Worm (Caenorhabditis elegans) whole organism, mixed stage, embryonic: ENCODE results near the gene hsp-6.
A peak's percentile ranks its signal among the peaks of the same experiment; 100 is the strongest.

Experiments
- M03D4.4 ChIP-seq: sonication (generic microtip); optimal IDR thresholded peaks from 2 replicates; lab custom pipeline; 2017; ENCODE audit warnings: mild to moderate bottlenecking, missing genetic modification characterization, missing compliant biosample characterization
- bed-3 ChIP-seq: fragments of 200-800 bp; sonication (Bioruptor generic); optimal IDR thresholded peaks from 3 replicates; lab custom pipeline; 2018; ENCODE audit warnings: mild to moderate bottlenecking, missing genetic modification characterization, moderate library complexity, missing compliant biosample characterization
- blmp-1 ChIP-seq: fragments of 150-350 bp; optimal IDR thresholded peaks from 2 replicates; lab custom pipeline; 2014; ENCODE audit warnings: missing biosample characterization, missing genetic modification characterization
- ceh-43 ChIP-seq: fragments of 200-800 bp; sonication (Bioruptor generic); optimal IDR thresholded peaks from 2 replicates; lab custom pipeline; 2018; ENCODE audit warnings: mild to moderate bottlenecking, missing genetic modification characterization, moderate library complexity, missing compliant biosample characterization
- ceh-83 ChIP-seq: fragments of 200-800 bp; sonication (Bioruptor generic); optimal IDR thresholded peaks from 2 replicates; lab custom pipeline; 2018; ENCODE audit warnings: mild to moderate bottlenecking, missing genetic modification characterization, missing compliant biosample characterization
- ces-1 ChIP-seq: fragments of 150-350 bp; optimal IDR thresholded peaks from 2 replicates; lab custom pipeline; 2014; ENCODE audit warnings: missing biosample characterization, missing genetic modification reagents, missing genetic modification characterization
- cnd-1 ChIP-seq: fragments of 200-800 bp; sonication (Bioruptor generic); optimal IDR thresholded peaks from 2 replicates; lab custom pipeline; 2018; ENCODE audit warnings: mild to moderate bottlenecking, missing genetic modification characterization, missing compliant biosample characterization
- drap-1 ChIP-seq: fragments of 200-800 bp; sonication (Bioruptor generic); optimal IDR thresholded peaks from 3 replicates; lab custom pipeline; 2018; ENCODE audit warnings: mild to moderate bottlenecking, missing genetic modification characterization, missing compliant biosample characterization
- elt-1 ChIP-seq: sonication (generic microtip); optimal IDR thresholded peaks from 2 replicates; lab custom pipeline; 2017; ENCODE audit warnings: missing genetic modification characterization, mild to moderate bottlenecking, missing compliant biosample characterization, antibody characterized with exemption, moderate library complexity, borderline replicate concordance; ENCODE audit not compliant: insufficient read depth
- elt-3 ChIP-seq: fragments of 150-350 bp; optimal IDR thresholded peaks from 2 replicates; lab custom pipeline; 2014; ENCODE audit warnings: missing biosample characterization, missing genetic modification characterization
- flh-1 ChIP-seq: fragments of 200-800 bp; sonication (Bioruptor generic); optimal IDR thresholded peaks from 2 replicates; lab custom pipeline; 2018; ENCODE audit warnings: mild to moderate bottlenecking, missing genetic modification characterization, moderate library complexity, missing compliant biosample characterization
- ham-2 ChIP-seq: fragments of 200-800 bp; sonication (Bioruptor generic); optimal IDR thresholded peaks from 2 replicates; lab custom pipeline; 2018; ENCODE audit warnings: mild to moderate bottlenecking, missing genetic modification characterization, missing compliant biosample characterization
- hlh-1 ChIP-seq: fragments of 150-350 bp; optimal IDR thresholded peaks from 2 replicates; lab custom pipeline; 2014; ENCODE audit warnings: missing biosample characterization, missing genetic modification reagents, missing genetic modification characterization
- lin-13 ChIP-seq: fragments of 150-350 bp; optimal IDR thresholded peaks from 2 replicates; lab custom pipeline; 2014; ENCODE audit warnings: missing biosample characterization, missing genetic modification characterization
- lin-32 ChIP-seq: fragments of 200-800 bp; sonication (Bioruptor generic); optimal IDR thresholded peaks from 2 replicates; lab custom pipeline; 2018; ENCODE audit warnings: mild to moderate bottlenecking, missing genetic modification characterization, missing compliant biosample characterization
- lsy-2 ChIP-seq: fragments of 150-350 bp; optimal IDR thresholded peaks from 2 replicates; lab custom pipeline; 2014; ENCODE audit warnings: missing biosample characterization, missing genetic modification characterization
- mab-5 ChIP-seq: fragments of 150-350 bp; optimal IDR thresholded peaks from 2 replicates; lab custom pipeline; 2014; ENCODE audit warnings: missing biosample characterization, missing genetic modification characterization
- mep-1 ChIP-seq: fragments of 150-350 bp; optimal IDR thresholded peaks from 2 replicates; lab custom pipeline; 2017; ENCODE audit warnings: missing biosample characterization, missing genetic modification reagents, missing genetic modification characterization, inconsistent platforms
- mls-2 ChIP-seq: sonication (generic microtip); optimal IDR thresholded peaks from 2 replicates; lab custom pipeline; 2016; ENCODE audit warnings: mild to moderate bottlenecking, missing genetic modification characterization, moderate library complexity, missing compliant biosample characterization
- nhr-12 ChIP-seq: fragments of 150-350 bp; optimal IDR thresholded peaks from 2 replicates; lab custom pipeline; 2014; ENCODE audit warnings: missing biosample characterization, missing genetic modification characterization
- nhr-2 ChIP-seq: fragments of 150-350 bp; optimal IDR thresholded peaks from 2 replicates; lab custom pipeline; 2014; ENCODE audit warnings: missing biosample characterization, missing genetic modification characterization
- nhr-237 ChIP-seq: fragments of 150-350 bp; optimal IDR thresholded peaks from 2 replicates; lab custom pipeline; 2014; ENCODE audit warnings: missing biosample characterization, missing genetic modification characterization
- nhr-76 ChIP-seq: sonication (generic microtip); optimal IDR thresholded peaks from 2 replicates; lab custom pipeline; 2017; ENCODE audit warnings: missing biosample characterization, missing genetic modification characterization
- sem-2 ChIP-seq: fragments of 200-800 bp; sonication (Bioruptor generic); optimal IDR thresholded peaks from 2 replicates; lab custom pipeline; 2018; ENCODE audit warnings: mild to moderate bottlenecking, missing genetic modification characterization, missing compliant biosample characterization
- snpc-4 ChIP-seq: fragments of 150-350 bp; optimal IDR thresholded peaks from 2 replicates; lab custom pipeline; 2014; ENCODE audit warnings: missing biosample characterization, missing genetic modification characterization
- sptf-1 ChIP-seq: sonication (generic microtip); optimal IDR thresholded peaks from 2 replicates; lab custom pipeline; 2017; ENCODE audit warnings: mild to moderate bottlenecking, missing genetic modification characterization, moderate library complexity, missing compliant biosample characterization
- tbx-8 ChIP-seq: fragments of 200-800 bp; sonication (Bioruptor generic); optimal IDR thresholded peaks from 2 replicates; lab custom pipeline; 2018; ENCODE audit warnings: mild to moderate bottlenecking, missing genetic modification characterization, moderate library complexity, missing compliant biosample characterization
- unc-120 ChIP-seq: sonication (generic microtip); optimal IDR thresholded peaks from 2 replicates; lab custom pipeline; 2017; ENCODE audit warnings: missing genetic modification characterization, missing compliant biosample characterization; ENCODE audit not compliant: poor library complexity, severe bottlenecking
- unc-39 ChIP-seq: fragments of 150-350 bp; optimal IDR thresholded peaks from 2 replicates; lab custom pipeline; 2014; ENCODE audit warnings: missing biosample characterization, missing genetic modification characterization
- unc-62 ChIP-seq: fragments of 150-350 bp; optimal IDR thresholded peaks from 2 replicates; lab custom pipeline; 2014; ENCODE audit warnings: missing biosample characterization, missing genetic modification reagents, missing genetic modification characterization
- zip-8 ChIP-seq: fragments of 150-350 bp; optimal IDR thresholded peaks from 2 replicates; lab custom pipeline; 2014; ENCODE audit warnings: missing biosample characterization, missing genetic modification characterization
- ztf-11 ChIP-seq: fragments of 150-350 bp; optimal IDR thresholded peaks from 2 replicates; lab custom pipeline; 2014; ENCODE audit warnings: missing biosample characterization, missing genetic modification characterization

Gene hsp-6

ce11 chrV:4867535-4867934, 41.0 kb upstream of the hsp-6 start:
- TF ChIP-seq unc-120 (tag; lab: Kevin White, UChicago) (no peak), snpc-4 (no peak), nhr-76 (no peak), unc-62 (no peak), ceh-83 (GFP tag; lab: Kevin White, UChicago) (no peak), blmp-1 (tag; lab: Kevin White, UChicago) (no peak), nhr-2 (tag; lab: Kevin White, UChicago) (no peak), mls-2 (tag; lab: Kevin White, UChicago) (no peak), M03D4.4 (no peak), nhr-12 (tag; lab: Kevin White, UChicago) (no peak), drap-1 (no peak)

ce11 chrV:4865364-4865763, 38.8 kb upstream of the hsp-6 start, which contains the start of gene srd-32:
srd-32 (plus strand) TSS chrV:4865664.
- TF ChIP-seq unc-62, result no peak
- no peak for TF ChIP-seq lin-13 (tag; lab: Kevin White, UChicago)
- no peak for TF ChIP-seq ceh-43
- TF ChIP-seq sem-2 (GFP tag; lab: Kevin White, UChicago), result no peak
- no peak for TF ChIP-seq ceh-83 (GFP tag; lab: Kevin White, UChicago)
- TF ChIP-seq ztf-11 (tag; lab: Kevin White, UChicago), result no peak
- TF ChIP-seq mab-5 (tag; lab: Kevin White, UChicago), result no peak
- no peak for TF ChIP-seq lin-32
- no peak for TF ChIP-seq nhr-2 (tag; lab: Kevin White, UChicago)
- TF ChIP-seq nhr-237 (tag; lab: Kevin White, UChicago), result no peak
- no peak for TF ChIP-seq ham-2 (GFP tag; lab: Kevin White, UChicago)
- no peak for TF ChIP-seq flh-1 (GFP tag; lab: Kevin White, UChicago)
- no peak for TF ChIP-seq unc-39 (tag; lab: Kevin White, UChicago)
- no peak for TF ChIP-seq elt-1 (tag; lab: Kevin White, UChicago)

- TF ChIP-seq elt-1 (tag; lab: Kevin White, UChicago), result no peak
- TF ChIP-seq nhr-237 (tag; lab: Kevin White, UChicago), result no peak
- TF ChIP-seq mls-2 (tag; lab: Kevin White, UChicago), result no peak
- no peak for TF ChIP-seq ceh-83 (GFP tag; lab: Kevin White, UChicago)
- no peak for TF ChIP-seq lin-13 (tag; lab: Kevin White, UChicago)
- no peak for TF ChIP-seq ces-1
- TF ChIP-seq zip-8 (tag; lab: Kevin White, UChicago), result no peak
- no peak for TF ChIP-seq drap-1
- TF ChIP-seq unc-120 (tag; lab: Kevin White, UChicago), result no peak
- TF ChIP-seq cnd-1 (tag; lab: Kevin White, UChicago), result no peak
- TF ChIP-seq hlh-1, result no peak
- no peak for TF ChIP-seq tbx-8 (GFP tag; lab: Kevin White, UChicago)
- TF ChIP-seq unc-39 (tag; lab: Kevin White, UChicago), result no peak
- TF ChIP-seq bed-3, result no peak
- no peak for TF ChIP-seq ham-2 (GFP tag; lab: Kevin White, UChicago)
- no peak for TF ChIP-seq sptf-1 (tag; lab: Kevin White, UChicago)
- no peak for TF ChIP-seq lin-32
- no peak for TF ChIP-seq elt-3
- no peak for TF ChIP-seq blmp-1 (tag; lab: Kevin White, UChicago)
- TF ChIP-seq ceh-43, result no peak
These were observed 37.8 kb upstream of the hsp-6 start for ce11 chrV:4864330-4864729.

ce11 chrV:4862737-4863136, 36.2 kb upstream of the hsp-6 start, which contains the start of gene C37H5.13:
C37H5.13 (minus strand) TSS chrV:4862965.
- no peak for TF ChIP-seq mls-2 (tag; lab: Kevin White, UChicago)
- peak; percentile 43 for TF ChIP-seq zip-8 (tag; lab: Kevin White, UChicago)
- TF ChIP-seq, all 35 proteins: peak for 1

ce11 chrV:4860525-4860924, 34.0 kb upstream of the hsp-6 start:
- TF ChIP-seq hlh-1 (no peak), unc-62 (peak; percentile 37), ces-1 (peak; percentile 39), lsy-2 (tag; lab: Kevin White, UChicago) (no peak), unc-120 (tag; lab: Kevin White, UChicago) (peak; percentile 20), sptf-1 (tag; lab: Kevin White, UChicago) (peak; percentile 12), mep-1 (tag; lab: Kevin White, UChicago) (peak; percentile 13)
